Fruit fly (Drosophila melanogaster): ENCODE results near the gene Plzf.
A peak's percentile ranks its signal among the peaks of the same experiment; 100 is the strongest.

DNA sequence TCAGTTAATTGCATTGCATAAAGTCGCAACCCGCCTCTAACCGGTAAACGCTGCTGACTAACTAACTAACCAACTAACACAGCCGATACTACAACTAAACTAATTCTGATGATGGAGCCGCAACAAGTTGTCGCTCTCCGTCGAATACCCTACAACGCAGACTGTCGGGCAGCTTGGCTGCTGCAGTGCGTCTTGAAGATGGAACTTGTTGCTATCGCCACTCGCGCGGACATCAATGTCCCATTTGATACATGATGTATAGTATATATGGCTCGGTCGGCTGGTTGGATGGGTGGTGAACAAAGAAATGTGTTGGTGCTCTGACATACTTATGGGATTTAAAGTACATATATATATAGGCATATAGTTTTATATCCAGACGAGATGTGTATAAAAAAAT is 23.2 kb downstream of the Plzf start:
- TF ChIP-seq CG14655 (GFP tag; optimal IDR thresholded peaks at IDR 0.05) (no peak), rn (GFP tag; IDR thresholded peaks at IDR 0.05) (no peak), CG34367 (tag; optimal IDR thresholded peaks at IDR 0.05) (no peak), CG8159 (tag; optimal IDR thresholded peaks at IDR 0.05) (peak; percentile 5), CG12605 (GFP tag; IDR thresholded peaks at IDR 0.05) (no peak), Ets98B (GFP tag; IDR thresholded peaks at IDR 0.05) (peak; percentile 67), CG15710 (tag; optimal IDR thresholded peaks at IDR 0.05) (peak; percentile 5), EcR (GFP tag; optimal IDR thresholded peaks at IDR 0.05) (peak; percentile 66), CG13204 (GFP tag; optimal IDR thresholded peaks at IDR 0.05) (peak; percentile 24)

Measured in whole organism, pupa.